Fruit fly (Drosophila melanogaster) whole organism, embryonic: ENCODE data around the gene simj.

ENCODE experiments used
- ATbp ChIP-seq: fragments of 200-800 bp; sonication (Bioruptor generic); optimal IDR thresholded peaks from 2 replicates; lab custom pipeline; 2017; ENCODE audit warnings: missing biosample characterization, mild to moderate bottlenecking, missing genetic modification characterization, missing genetic modification reagents
- BtbVII ChIP-seq: fragments of 200-800 bp; sonication (Bioruptor generic); optimal IDR thresholded peaks from 3 replicates; lab custom pipeline; 2017; ENCODE audit warnings: missing biosample characterization, mild to moderate bottlenecking, missing genetic modification characterization
- CG10147 ChIP-seq: fragments of 200-800 bp; sonication (Bioruptor generic); optimal IDR thresholded peaks from 2 replicates; lab custom pipeline; 2019; ENCODE audit warnings: missing biosample characterization, mild to moderate bottlenecking, missing genetic modification characterization, moderate library complexity
- CG10431 ChIP-seq: fragments of 200-800 bp; sonication (Bioruptor generic); optimal IDR thresholded peaks from 3 replicates; lab custom pipeline; 2018; ENCODE audit warnings: missing biosample characterization, mild to moderate bottlenecking, missing genetic modification characterization
- CG12219 ChIP-seq: fragments of 200-800 bp; sonication (Bioruptor generic); optimal IDR thresholded peaks from 3 replicates; lab custom pipeline; 2018; ENCODE audit warnings: missing biosample characterization, mild to moderate bottlenecking, missing genetic modification characterization
- CG12391 ChIP-seq: fragments of 200-800 bp; sonication (Bioruptor generic); optimal IDR thresholded peaks from 3 replicates; lab custom pipeline; 2018; ENCODE audit warnings: missing biosample characterization, mild to moderate bottlenecking, missing genetic modification characterization, moderate library complexity
- CG15011 ChIP-seq: fragments of 200-800 bp; sonication (Bioruptor generic); optimal IDR thresholded peaks from 3 replicates; lab custom pipeline; 2018; ENCODE audit warnings: missing biosample characterization, mild to moderate bottlenecking, missing genetic modification characterization
- CG16815 ChIP-seq: fragments of 200-800 bp; sonication (Bioruptor generic); optimal IDR thresholded peaks from 3 replicates; lab custom pipeline; 2017; ENCODE audit warnings: missing biosample characterization, mild to moderate bottlenecking, missing genetic modification characterization
- CG17802 ChIP-seq: fragments of 200-800 bp; sonication (Bioruptor generic); optimal IDR thresholded peaks from 2 replicates; lab custom pipeline; 2018; ENCODE audit warnings: missing biosample characterization, mild to moderate bottlenecking, missing genetic modification characterization, moderate library complexity
- CG17829 ChIP-seq: fragments of 200-800 bp; optimal IDR thresholded peaks from 2 replicates; lab custom pipeline; 2019; ENCODE audit warnings: missing biosample characterization, mild to moderate bottlenecking, missing genetic modification characterization, moderate library complexity
- CG1832 ChIP-seq: fragments of 200-800 bp; sonication (Bioruptor generic); optimal IDR thresholded peaks from 2 replicates; lab custom pipeline; 2017; ENCODE audit warnings: missing biosample characterization, mild to moderate bottlenecking, missing genetic modification characterization, inconsistent platforms
- CG32532 ChIP-seq: fragments of 200-800 bp; sonication (Bioruptor generic); IDR thresholded peaks from 2 replicates; pipeline ENCODE4 v1.3.6; 2022; ENCODE audit warnings: missing biosample characterization, missing genetic modification characterization
- CG4404 ChIP-seq: fragments of 200-800 bp; sonication (Bioruptor generic); IDR thresholded peaks from 2 replicates; pipeline ENCODE4 v1.3.6; 2022; ENCODE audit warnings: missing biosample characterization, missing genetic modification characterization
- CG4424 ChIP-seq: fragments of 200-800 bp; sonication (Bioruptor generic); optimal IDR thresholded peaks from 3 replicates; lab custom pipeline; 2016; ENCODE audit warnings: missing biosample characterization, missing genetic modification characterization
- CG5953 ChIP-seq: fragments of 200-800 bp; sonication (Bioruptor generic); IDR thresholded peaks from 2 replicates; pipeline ENCODE4 v1.3.6; 2022; ENCODE audit warnings: missing biosample characterization, missing genetic modification characterization
- CG6175 ChIP-seq: fragments of 200-800 bp; sonication (Bioruptor generic); IDR thresholded peaks from 3 replicates; pipeline ENCODE4 v1.3.6; 2022; ENCODE audit warnings: missing biosample characterization, missing genetic modification characterization
- CG7928 ChIP-seq: fragments of 200-800 bp; sonication (Bioruptor generic); optimal IDR thresholded peaks from 2 replicates; lab custom pipeline; 2017; ENCODE audit warnings: missing biosample characterization, mild to moderate bottlenecking, missing genetic modification characterization
- CG9817 ChIP-seq: fragments of 200-800 bp; sonication (Bioruptor generic); optimal IDR thresholded peaks from 2 replicates; lab custom pipeline; 2018; ENCODE audit warnings: missing biosample characterization, mild to moderate bottlenecking, missing genetic modification characterization, moderate library complexity
- CG9932 ChIP-seq: fragments of 200-800 bp; sonication (Bioruptor generic); IDR thresholded peaks from 2 replicates; pipeline ENCODE4 v1.3.6; 2022; ENCODE audit warnings: missing biosample characterization, missing genetic modification characterization
- CkIIα-i1 ChIP-seq: fragments of 200-800 bp; sonication (Bioruptor generic); IDR thresholded peaks from 2 replicates; pipeline ENCODE4 v1.3.6; 2022; ENCODE audit warnings: missing biosample characterization, missing genetic modification characterization
- Eip74EF ChIP-seq, 2 experiments: fragments of 200-800 bp in 1 of 2; fragments of >200 bp in 1 of 2; sonication (Bioruptor generic) in 1 of 2; optimal IDR thresholded peaks; 2 replicates each; lab custom pipeline; 2017 to 2019; ENCODE audit warnings: missing biosample characterization in 2 of 2, missing genetic modification characterization in 2 of 2, mild to moderate bottlenecking in 1 of 2, moderate library complexity in 1 of 2
- Ets65A ChIP-seq: fragments of 200-800 bp; sonication (Bioruptor generic); peaks from one replicate; lab custom pipeline; 2016; ENCODE audit warnings: missing biosample characterization, missing genetic modification characterization
- HLH3B ChIP-seq: fragments of 200-800 bp; sonication (Bioruptor generic); IDR thresholded peaks from 2 replicates; pipeline ENCODE4 v1.3.6; 2022; ENCODE audit warnings: missing biosample characterization, missing genetic modification characterization
- Hr3 ChIP-seq: fragments of 200-800 bp; sonication (Bioruptor generic); optimal IDR thresholded peaks from 3 replicates; lab custom pipeline; 2016; ENCODE audit warnings: missing biosample characterization, missing genetic modification characterization
- MTF-1 ChIP-seq: fragments of 200-800 bp; sonication (Bioruptor generic); optimal IDR thresholded peaks from 2 replicates; lab custom pipeline; 2018; ENCODE audit warnings: missing biosample characterization, mild to moderate bottlenecking, missing genetic modification characterization, borderline replicate concordance
- Nf-YA ChIP-seq: fragments of 200-800 bp; sonication (Bioruptor generic); IDR thresholded peaks from 2 replicates; pipeline ENCODE4 v1.3.6; 2022; ENCODE audit warnings: missing biosample characterization, missing genetic modification characterization
- Sin3A ChIP-seq: fragments of >200 bp; optimal IDR thresholded peaks from 2 replicates; lab custom pipeline; 2018
- Stat92E ChIP-seq, 3 experiments: fragments of >200 bp in 2 of 3; fragments of 200-800 bp in 1 of 3; sonication (Bioruptor generic) in 1 of 3; optimal IDR thresholded peaks; 2 replicates each; lab custom pipeline; 2017 to 2019; ENCODE audit warnings: missing biosample characterization in 3 of 3, missing genetic modification characterization in 3 of 3, mild to moderate bottlenecking in 1 of 3, moderate library complexity in 1 of 3
- amos ChIP-seq: fragments of 200-800 bp; sonication (Bioruptor generic); IDR thresholded peaks from 2 replicates; pipeline ENCODE4 v1.3.6; 2022; ENCODE audit warnings: missing biosample characterization, missing genetic modification characterization; ENCODE audit not compliant: partially characterized antibody
- br ChIP-seq: fragments of >200 bp; optimal IDR thresholded peaks from 2 replicates; lab custom pipeline; 2017
- chinmo ChIP-seq: fragments of 200-800 bp; sonication (Bioruptor generic); IDR thresholded peaks from 4 replicates; pipeline ENCODE4 v1.3.6; 2022; ENCODE audit warnings: missing biosample characterization, missing genetic modification characterization; ENCODE audit not compliant: partially characterized antibody
- da ChIP-seq: fragments of 200-800 bp; sonication (Bioruptor generic); optimal IDR thresholded peaks from 2 replicates; lab custom pipeline; 2016; ENCODE audit warnings: missing biosample characterization, missing genetic modification characterization
- esg ChIP-seq: fragments of 200-800 bp; sonication (Bioruptor generic); conservative IDR thresholded peaks from 2 replicates; pipeline ENCODE4 v1.3.6; 2022; ENCODE audit warnings: missing biosample characterization, missing genetic modification characterization
- fd96Cb ChIP-seq: fragments of 200-800 bp; sonication (Bioruptor generic); optimal IDR thresholded peaks from 2 replicates; lab custom pipeline; 2018; ENCODE audit warnings: missing biosample characterization, mild to moderate bottlenecking, missing genetic modification characterization, moderate library complexity
- gem ChIP-seq: fragments of 200-800 bp; sonication (Bioruptor generic); optimal IDR thresholded peaks from 2 replicates; lab custom pipeline; 2019; ENCODE audit warnings: missing biosample characterization, mild to moderate bottlenecking, missing genetic modification characterization, moderate library complexity
- gfzf ChIP-seq: fragments of 200-800 bp; sonication (Bioruptor generic); optimal IDR thresholded peaks from 2 replicates; lab custom pipeline; 2016; ENCODE audit warnings: missing biosample characterization, mild to moderate bottlenecking, missing genetic modification characterization, moderate library complexity
- h ChIP-seq: fragments of >200 bp; optimal IDR thresholded peaks from 2 replicates; lab custom pipeline; 2017
- nmo ChIP-seq: fragments of 200-800 bp; sonication (Bioruptor generic); optimal IDR thresholded peaks from 2 replicates; lab custom pipeline; 2018; ENCODE audit warnings: missing biosample characterization, mild to moderate bottlenecking, missing genetic modification characterization, moderate library complexity
- oc ChIP-seq: fragments of 200-800 bp; sonication (Bioruptor generic); optimal IDR thresholded peaks from 2 replicates; lab custom pipeline; 2018; ENCODE audit warnings: missing biosample characterization, mild to moderate bottlenecking, missing genetic modification characterization, moderate library complexity
- org-1 ChIP-seq: fragments of 200-800 bp; sonication (Bioruptor generic); optimal IDR thresholded peaks from 2 replicates; lab custom pipeline; 2017; ENCODE audit warnings: missing biosample characterization, missing genetic modification characterization
- p53 ChIP-seq: fragments of 200-800 bp; sonication (Bioruptor generic); optimal IDR thresholded peaks from 2 replicates; lab custom pipeline; 2016; ENCODE audit warnings: missing biosample characterization, missing genetic modification characterization
- pan ChIP-seq, 4 experiments: fragments of >200 bp in 3 of 4; fragments of 200-800 bp in 1 of 4; sonication (Bioruptor generic) in 1 of 4; optimal IDR thresholded peaks in 3 of 4; IDR thresholded peaks in 1 of 4; 2 replicates each; pipeline versions ENCODE4 v1.3.6 to Lab custom; 2017 to 2022; ENCODE audit warnings: missing biosample characterization in 2 of 4, missing genetic modification characterization in 2 of 4, mixed read lengths in 1 of 4
- psq ChIP-seq: fragments of 200-800 bp; sonication (Bioruptor generic); optimal IDR thresholded peaks from 2 replicates; lab custom pipeline; 2017; ENCODE audit warnings: missing biosample characterization, missing genetic modification characterization
- tin ChIP-seq: fragments of 200-800 bp; sonication (Bioruptor generic); optimal IDR thresholded peaks from 3 replicates; lab custom pipeline; 2016; ENCODE audit warnings: missing biosample characterization, missing genetic modification characterization
- tio ChIP-seq: fragments of 200-800 bp; sonication (Bioruptor generic); optimal IDR thresholded peaks from 2 replicates; lab custom pipeline; 2017; ENCODE audit warnings: missing biosample characterization, missing genetic modification characterization, inconsistent platforms
- tna ChIP-seq: fragments of 200-800 bp; sonication (Bioruptor generic); IDR thresholded peaks from 2 replicates; pipeline ENCODE4 v1.3.6; 2022; ENCODE audit warnings: missing biosample characterization, missing genetic modification characterization; ENCODE audit not compliant: partially characterized antibody
- toy ChIP-seq: fragments of 200-800 bp; sonication (Bioruptor generic); IDR thresholded peaks from 2 replicates; pipeline ENCODE4 v1.3.6; 2022; ENCODE audit warnings: missing biosample characterization, missing genetic modification characterization
- ttk ChIP-seq: fragments of 200-800 bp; sonication (Bioruptor generic); IDR thresholded peaks from 2 replicates; pipeline ENCODE4 v2.1.2; 2022; ENCODE audit warnings: missing biosample characterization, missing genetic modification characterization
- wdn ChIP-seq: fragments of 200-800 bp; sonication (Bioruptor generic); IDR thresholded peaks from 2 replicates; pipeline ENCODE4 v1.3.6; 2022; ENCODE audit warnings: missing biosample characterization, missing genetic modification characterization
- wor ChIP-seq: fragments of 200-800 bp; sonication (Bioruptor generic); IDR thresholded peaks from 2 replicates; pipeline ENCODE4 v1.3.6; 2022; ENCODE audit warnings: missing biosample characterization, missing genetic modification characterization

The simj gene

dm6 chr3L:10737123-10737709 is 72.7 kb downstream of the simj start (continued):
- TF ChIP-seq tio (GFP tag; lab: Kevin White, UChicago) (no peak), tna (no peak), pan (optimal IDR thresholded peaks at IDR 0.05; lab: Kevin White, UChicago) (no peak), pan (GFP tag; optimal IDR thresholded peaks at IDR 0.05 in 1 of 2, IDR thresholded peaks at IDR 0.05 in 1 of 2) (no peak), p53 (GFP tag; lab: Kevin White, UChicago) (no peak), Hr3 (GFP tag; lab: Kevin White, UChicago) (no peak), CG10147 (GFP tag; lab: Kevin White, UChicago) (no peak), org-1 (GFP tag; lab: Kevin White, UChicago) (no peak), CG7928 (GFP tag; lab: Kevin White, UChicago) (no peak), MTF-1 (GFP tag; lab: Kevin White, UChicago) (peak; percentile 32), amos (no peak), Eip74EF (GFP tag; optimal IDR thresholded peaks at IDR 0.05; lab: Kevin White, UChicago) (peak in 1 of 2 experiments; percentile 28), fd96Cb (no peak), psq (peak; percentile 47), da (GFP tag; lab: Kevin White, UChicago) (no peak), CG4424 (GFP tag; lab: Kevin White, UChicago) (peak; percentile 100), CG10431 (no peak), CG16815 (no peak), CG32532 (peak; percentile 26; the same call in 1 of the 2 replicates), HLH3B (GFP tag; lab: Robert Waterston, UW) (no peak), CG17802 (tag; lab: Kevin White, UChicago) (no peak), ATbp (GFP tag; lab: Kevin White, UChicago) (peak; percentile 54), Ets65A (no peak), Stat92E (GFP tag; optimal IDR thresholded peaks at IDR 0.05; lab: Kevin White, UChicago) (no peak), BtbVII (GFP tag; lab: Kevin White, UChicago) (peak; percentile 65), CG9817 (tag; lab: Kevin White, UChicago) (no peak), chinmo (GFP tag; lab: Robert Waterston, UW) (peak; percentile 91; the same call in 3 of the 4 replicates), CG12391 (tag; lab: Kevin White, UChicago) (peak; percentile 15), ttk (no peak), tin (GFP tag; lab: Kevin White, UChicago) (no peak), gem (tag; lab: Kevin White, UChicago) (peak; percentile 7), Nf-YA (GFP tag; lab: Robert Waterston, UW) (no peak), nmo (no peak), toy (GFP tag; lab: Robert Waterston, UW) (no peak), h (lab: Kevin White, UChicago) (no peak), CG17829 (tag; lab: Kevin White, UChicago) (peak; percentile 26), CG6175 (GFP tag; lab: Robert Waterston, UW) (peak; percentile 76; the same call in 1 of the 3 replicates), CG15011 (GFP tag; lab: Kevin White, UChicago) (peak; percentile 18), wor (GFP tag; lab: Robert Waterston, UW) (no peak), wdn (GFP tag; lab: Robert Waterston, UW) (no peak), Sin3A (no peak), CG12219 (GFP tag; lab: Kevin White, UChicago) (peak; percentile 58), CG5953 (GFP tag; lab: Robert Waterston, UW) (no peak), CG1832 (GFP tag; lab: Kevin White, UChicago) (peak; percentile 87), gfzf (GFP tag; lab: Kevin White, UChicago) (no peak), CG9932 (GFP tag; lab: Robert Waterston, UW) (no peak), CkIIα-i1 (no peak), br (lab: Kevin White, UChicago) (no peak), CG4404 (no peak), oc (tag; lab: Kevin White, UChicago) (peak; percentile 84), esg (GFP tag; lab: Robert Waterston, UW) (no peak)
